In genomic region chr2L:9464455-9465063, dm6 we compare ENCODE assay signal across 3 fruit fly cellular contexts.
A peak's percentile ranks its signal among the peaks of the same experiment; 100 is the strongest.
TF ChIP-seq lines count a peak whose summit lies in the region.

No protein-coding gene starts in this region.

- TF ChIP-seq CTCF in whole organism, embryonic (GFP tag; optimal IDR thresholded peaks at IDR 0.05; lab: Kevin White, UChicago): peak; percentile 90

TF ChIP-seq in whole organism, embryonic, 481 proteins besides CTCF, POLR2A, EP300 and RAD21 (continues in another document):
- peak in 1 of 2 experiments; percentile 1 for TF ChIP-seq Hr51 (GFP tag; optimal IDR thresholded peaks at IDR 0.05; lab: Kevin White, UChicago)
- no peak for TF ChIP-seq CG18619 (GFP tag; optimal IDR thresholded peaks at IDR 0.05; lab: Kevin White, UChicago)
- TF ChIP-seq Ets97D (GFP tag; optimal IDR thresholded peaks at IDR 0.05; lab: Kevin White, UChicago): no peak
- no peak for TF ChIP-seq Drgx (GFP tag; IDR thresholded peaks at IDR 0.05; lab: Robert Waterston, UW)
- TF ChIP-seq CG11398 (GFP tag; optimal IDR thresholded peaks at IDR 0.05; lab: Kevin White, UChicago): no peak
- TF ChIP-seq Bteb2 (GFP tag; optimal IDR thresholded peaks at IDR 0.05; lab: Kevin White, UChicago): no peak
- no peak for TF ChIP-seq Doc3 (GFP tag; IDR thresholded peaks at IDR 0.05; lab: Robert Waterston, UW; ENCODE audit: partially characterized antibody)
- no peak for TF ChIP-seq Sin3A (optimal IDR thresholded peaks at IDR 0.05; lab: Kevin White, UChicago)
- no peak for TF ChIP-seq CG17385 (GFP tag; optimal IDR thresholded peaks at IDR 0.05; lab: Kevin White, UChicago)
- TF ChIP-seq CG8765 (GFP tag; IDR thresholded peaks at IDR 0.05; lab: Robert Waterston, UW): no peak
- no peak for TF ChIP-seq z (GFP tag; IDR thresholded peaks at IDR 0.05; lab: Robert Waterston, UW)
- TF ChIP-seq Spps (tag; optimal IDR thresholded peaks at IDR 0.05; lab: Kevin White, UChicago): no peak
- TF ChIP-seq CG4424 (GFP tag; optimal IDR thresholded peaks at IDR 0.05; lab: Kevin White, UChicago): peak; percentile 43
- TF ChIP-seq CG7963 (GFP tag; IDR thresholded peaks at IDR 0.05; lab: Robert Waterston, UW; ENCODE audit: partially characterized antibody): 0 out of 3 replicates have a peak, but pooled peaks have one; percentile 10
- no peak for TF ChIP-seq crp (GFP tag; optimal IDR thresholded peaks at IDR 0.05; lab: Kevin White, UChicago)
- TF ChIP-seq bab2 (GFP tag; optimal IDR thresholded peaks at IDR 0.05; lab: Kevin White, UChicago): no peak
- TF ChIP-seq CG9876 (GFP tag; optimal IDR thresholded peaks at IDR 0.05; lab: Kevin White, UChicago): no peak
- TF ChIP-seq CG5245 (GFP tag; optimal IDR thresholded peaks at IDR 0.05; lab: Kevin White, UChicago): no peak
- peak; percentile 39; the same call in 1 of the 3 replicates for TF ChIP-seq CG6791 (GFP tag; IDR thresholded peaks at IDR 0.05; lab: Robert Waterston, UW; ENCODE audit: partially characterized antibody)
- TF ChIP-seq pnt (GFP tag; optimal IDR thresholded peaks at IDR 0.05; lab: Kevin White, UChicago): no peak
- peak; percentile 6 for TF ChIP-seq trem (tag; optimal IDR thresholded peaks at IDR 0.05; lab: Kevin White, UChicago)
- peak; percentile 16 for TF ChIP-seq stwl (tag; optimal IDR thresholded peaks at IDR 0.05; lab: Kevin White, UChicago)
- 0 out of 3 replicates have a peak, but pooled peaks have one; percentile 17 for TF ChIP-seq ci (GFP tag; IDR thresholded peaks at IDR 0.05; lab: Robert Waterston, UW)
- 0 out of 2 replicates have a peak, but pooled peaks have one; percentile 36 for TF ChIP-seq Scr (GFP tag; IDR thresholded peaks at IDR 0.05; lab: Robert Waterston, UW; ENCODE audit: partially characterized antibody)
- peak; percentile 73 for TF ChIP-seq amos (GFP tag; IDR thresholded peaks at IDR 0.05; lab: Robert Waterston, UW; ENCODE audit: partially characterized antibody)
- no peak for TF ChIP-seq sob (GFP tag; IDR thresholded peaks at IDR 0.05; lab: Robert Waterston, UW)
- TF ChIP-seq CG14965 (GFP tag; optimal IDR thresholded peaks at IDR 0.05; lab: Kevin White, UChicago; ENCODE audit: borderline replicate concordance): peak; percentile 91
- no peak for TF ChIP-seq CG10543 (GFP tag; optimal IDR thresholded peaks at IDR 0.05; lab: Kevin White, UChicago)

TF ChIP-seq in whole organism, prepupa, 60 proteins besides CTCF, POLR2A, EP300 and RAD21:
- TF ChIP-seq CG11294 (GFP tag; IDR thresholded peaks at IDR 0.05; lab: Robert Waterston, UW): no peak
- TF ChIP-seq svp (GFP tag; lab: Kevin White, UChicago): peak; percentile 1
- no peak for TF ChIP-seq acj6 (GFP tag; optimal IDR thresholded peaks at IDR 0.05; lab: Kevin White, UChicago)
- TF ChIP-seq net (GFP tag; optimal IDR thresholded peaks at IDR 0.05; lab: Kevin White, UChicago): no peak
- TF ChIP-seq Hr38 (GFP tag; optimal IDR thresholded peaks at IDR 0.05; lab: Kevin White, UChicago): no peak
- TF ChIP-seq Ets21C (GFP tag; optimal IDR thresholded peaks at IDR 0.05; lab: Kevin White, UChicago): no peak
- no peak for TF ChIP-seq CG11902 (GFP tag; optimal IDR thresholded peaks at IDR 0.05; lab: Kevin White, UChicago)
- no peak for TF ChIP-seq Sox14 (GFP tag; optimal IDR thresholded peaks at IDR 0.05; lab: Kevin White, UChicago)
- TF ChIP-seq Ets96B (tag; optimal IDR thresholded peaks at IDR 0.05; lab: Kevin White, UChicago): no peak

TF ChIP-seq in whole organism, wandering third instar larva, 38 proteins besides CTCF, POLR2A, EP300 and RAD21:
- TF ChIP-seq Sp1 (GFP tag; optimal IDR thresholded peaks at IDR 0.05; lab: Kevin White, UChicago) (no peak), Mio (GFP tag; optimal IDR thresholded peaks at IDR 0.05; lab: Kevin White, UChicago) (no peak), sv (GFP tag; optimal IDR thresholded peaks at IDR 0.05; lab: Kevin White, UChicago) (no peak), CG9705 (GFP tag; optimal IDR thresholded peaks at IDR 0.05; lab: Kevin White, UChicago) (no peak), brk (GFP tag; optimal IDR thresholded peaks at IDR 0.05; lab: Kevin White, UChicago) (peak; percentile 0), Rel (GFP tag; optimal IDR thresholded peaks at IDR 0.05; lab: Kevin White, UChicago) (no peak), Rel (tag; optimal IDR thresholded peaks at IDR 0.05; lab: Kevin White, UChicago) (no peak)
